Worm (Caenorhabditis elegans): ENCODE data around the gene C01G12.7.

ce11 chrII:14578716-14579115 is 13.0 kb downstream of the C01G12.7 start, which contains the start of gene C01G12.9:
- TF ChIP-seq him-1 (tag; optimal IDR thresholded peaks at IDR 0.05) (no peak), W03F9.2 (tag; optimal IDR thresholded peaks at IDR 0.05) (no peak)

Data from whole organism, L4/young adult.